Worm (Caenorhabditis elegans) whole organism, L1 larva: Measurements from ENCODE around the gene F17E5.2.
A peak's percentile ranks its signal among the peaks of the same experiment; 100 is the strongest.

Source experiments
- C04F5.9 ChIP-seq: sonication (generic microtip); optimal IDR thresholded peaks from 2 replicates; lab custom pipeline; 2016; ENCODE audit warnings: missing genetic modification characterization, missing compliant biosample characterization
- C16A3.4 ChIP-seq: fragments of 150-350 bp; optimal IDR thresholded peaks from 2 replicates; lab custom pipeline; 2014; ENCODE audit warnings: missing biosample characterization, missing genetic modification characterization
- Y116A8C.19 ChIP-seq: sonication (generic microtip); optimal IDR thresholded peaks from 2 replicates; lab custom pipeline; 2016; ENCODE audit warnings: missing compliant biosample characterization, missing genetic modification characterization, borderline replicate concordance
- aha-1 ChIP-seq: fragments of 150-350 bp; optimal IDR thresholded peaks from 2 replicates; lab custom pipeline; 2014; ENCODE audit warnings: missing biosample characterization, missing genetic modification characterization
- aly-2 ChIP-seq: fragments of 150-350 bp; optimal IDR thresholded peaks from 2 replicates; lab custom pipeline; 2014; ENCODE audit warnings: missing biosample characterization, missing genetic modification characterization
- ama-1 ChIP-seq: fragments of 150-350 bp; optimal IDR thresholded peaks from 2 replicates; lab custom pipeline; 2014
- blmp-1 ChIP-seq: fragments of 150-350 bp; optimal IDR thresholded peaks from 2 replicates; lab custom pipeline; 2014; ENCODE audit warnings: missing biosample characterization, missing genetic modification characterization
- ceh-8 ChIP-seq: fragments of 200-800 bp; sonication (Bioruptor generic); optimal IDR thresholded peaks from 2 replicates; lab custom pipeline; 2018; ENCODE audit warnings: mild to moderate bottlenecking, missing genetic modification characterization, moderate library complexity, missing compliant biosample characterization
- ceh-82 ChIP-seq, 3 experiments: fragments of 150-350 bp in 1 of 3; sonication (generic microtip) in 2 of 3; optimal IDR thresholded peaks; 2 replicates each; lab custom pipeline; 2014 to 2017; ENCODE audit warnings: missing biosample characterization in 3 of 3, missing genetic modification characterization in 3 of 3
- ceh-88 ChIP-seq: fragments of 200-800 bp; sonication (Bioruptor generic); IDR thresholded peaks from 2 replicates; pipeline ENCODE4 v1.3.6; 2022; ENCODE audit warnings: missing genetic modification characterization, missing compliant biosample characterization
- ceh-90 ChIP-seq: sonication (generic microtip); optimal IDR thresholded peaks from 2 replicates; lab custom pipeline; 2016; ENCODE audit warnings: missing genetic modification characterization, missing compliant biosample characterization
- ces-1 ChIP-seq: fragments of 150-350 bp; optimal IDR thresholded peaks from 2 replicates; lab custom pipeline; 2014; ENCODE audit warnings: missing biosample characterization, missing genetic modification reagents, missing genetic modification characterization
- efl-1 ChIP-seq, 4 experiments: fragments of 150-350 bp; optimal IDR thresholded peaks in 3 of 4; peaks in 1 of 4; 1 replicate in 1 of 4; 2 replicates in 3 of 4; lab custom pipeline; 2014; ENCODE audit warnings: missing biosample characterization in 2 of 4, missing genetic modification characterization in 2 of 4, missing genetic modification reagents in 2 of 4
- efl-3 ChIP-seq: fragments of 200-800 bp; sonication (Bioruptor generic); optimal IDR thresholded peaks from 2 replicates; lab custom pipeline; 2018; ENCODE audit warnings: mild to moderate bottlenecking, missing genetic modification characterization, missing compliant biosample characterization
- egl-13 ChIP-seq: sonication (generic microtip); optimal IDR thresholded peaks from 2 replicates; lab custom pipeline; 2016; ENCODE audit warnings: missing genotype, missing genetic modification reagents, missing genetic modification characterization, missing compliant biosample characterization
- elt-2 ChIP-seq: sonication (generic microtip); optimal IDR thresholded peaks from 2 replicates; lab custom pipeline; 2016; ENCODE audit warnings: missing genetic modification characterization, mild to moderate bottlenecking, inconsistent platforms, missing compliant biosample characterization, missing genetic modification reagents
- elt-3 ChIP-seq, 6 experiments: fragments of 150-350 bp in 1 of 6; sonication (generic microtip); optimal IDR thresholded peaks; 2 replicates each; lab custom pipeline; 2017 to 2018; ENCODE audit warnings: missing biosample characterization in 6 of 6, missing genetic modification characterization in 6 of 6, inconsistent platforms in 1 of 6
- ets-5 ChIP-seq: fragments of 200-800 bp; sonication (Bioruptor generic); IDR thresholded peaks from 2 replicates; pipeline ENCODE4 v1.3.6; 2022; ENCODE audit warnings: missing genetic modification characterization, missing compliant biosample characterization
- fkh-10 ChIP-seq: sonication (generic microtip); optimal IDR thresholded peaks from 2 replicates; lab custom pipeline; 2017; ENCODE audit warnings: missing biosample characterization, missing genetic modification reagents, missing genetic modification characterization
- fos-1 ChIP-seq: fragments of 150-350 bp; optimal IDR thresholded peaks from 2 replicates; lab custom pipeline; 2014; ENCODE audit warnings: missing biosample characterization, missing genetic modification characterization
- grh-1 ChIP-seq: fragments of 200-800 bp; sonication (Bioruptor generic); IDR thresholded peaks from 2 replicates; pipeline ENCODE4 v1.3.6; 2022; ENCODE audit warnings: missing genetic modification reagents, missing genetic modification characterization, missing compliant biosample characterization
- hlh-17 ChIP-seq: fragments of 200-800 bp; sonication (Bioruptor generic); optimal IDR thresholded peaks from 2 replicates; lab custom pipeline; 2018; ENCODE audit warnings: missing genetic modification characterization, mild to moderate bottlenecking, missing compliant biosample characterization, moderate library complexity, borderline replicate concordance
- hlh-4 ChIP-seq: sonication (generic microtip); optimal IDR thresholded peaks from 2 replicates; lab custom pipeline; 2016; ENCODE audit warnings: mild to moderate bottlenecking, missing genetic modification characterization, missing compliant biosample characterization
- hpl-2 ChIP-seq: fragments of 150-350 bp; optimal IDR thresholded peaks from 2 replicates; lab custom pipeline; 2014; ENCODE audit warnings: missing biosample characterization, missing genetic modification reagents, missing genetic modification characterization
- irx-1 ChIP-seq: sonication (generic microtip); optimal IDR thresholded peaks from 2 replicates; lab custom pipeline; 2016; ENCODE audit warnings: missing genetic modification characterization, missing compliant biosample characterization
- jun-1 ChIP-seq: fragments of 150-350 bp; optimal IDR thresholded peaks from 2 replicates; lab custom pipeline; 2014; ENCODE audit warnings: missing biosample characterization, missing genetic modification reagents, missing genetic modification characterization
- lin-14 ChIP-seq: fragments of 200-800 bp; sonication (Bioruptor generic); optimal IDR thresholded peaks from 2 replicates; lab custom pipeline; 2018; ENCODE audit warnings: mild to moderate bottlenecking, missing genetic modification characterization, moderate library complexity, missing compliant biosample characterization
- lin-15B ChIP-seq: fragments of 150-350 bp; sonication (generic microtip); optimal IDR thresholded peaks from 3 replicates; lab custom pipeline; 2014; ENCODE audit warnings: missing biosample characterization, missing genetic modification characterization
- lin-39 ChIP-seq: fragments of 150-350 bp; optimal IDR thresholded peaks from 2 replicates; lab custom pipeline; 2014; ENCODE audit warnings: missing biosample characterization, missing genetic modification reagents, missing genetic modification characterization
- lir-3 ChIP-seq: sonication (generic microtip); optimal IDR thresholded peaks from 2 replicates; lab custom pipeline; 2016; ENCODE audit warnings: mild to moderate bottlenecking, missing genetic modification characterization, moderate library complexity, missing compliant biosample characterization; ENCODE audit not compliant: poor library complexity
- lsy-2 ChIP-seq, 2 experiments: fragments of 150-350 bp; optimal IDR thresholded peaks; 2 replicates each; lab custom pipeline; 2014; ENCODE audit warnings: missing biosample characterization in 2 of 2, missing genetic modification characterization in 2 of 2
- mab-9 ChIP-seq: fragments of 200-800 bp; sonication (Bioruptor generic); IDR thresholded peaks from 2 replicates; pipeline ENCODE4 v1.3.6; 2022; ENCODE audit warnings: missing genetic modification reagents, missing genetic modification characterization, missing compliant biosample characterization
- mef-2 ChIP-seq: fragments of 150-350 bp; optimal IDR thresholded peaks from 2 replicates; lab custom pipeline; 2014; ENCODE audit warnings: missing biosample characterization, missing genetic modification characterization
- mep-1 ChIP-seq: fragments of 150-350 bp; optimal IDR thresholded peaks from 2 replicates; lab custom pipeline; 2014; ENCODE audit warnings: missing biosample characterization, missing genetic modification characterization
- nhr-11 ChIP-seq: fragments of 150-350 bp; optimal IDR thresholded peaks from 2 replicates; lab custom pipeline; 2014; ENCODE audit warnings: missing biosample characterization, missing genetic modification characterization
- nhr-12 ChIP-seq: sonication (generic microtip); optimal IDR thresholded peaks from 2 replicates; lab custom pipeline; 2017; ENCODE audit warnings: missing biosample characterization, missing genetic modification characterization
- nhr-19 ChIP-seq: fragments of 200-800 bp; sonication (Bioruptor generic); conservative IDR thresholded peaks from 2 replicates; pipeline ENCODE4 v1.3.6; 2022; ENCODE audit warnings: missing genetic modification characterization, missing compliant biosample characterization
- nhr-76 ChIP-seq: sonication (generic microtip); optimal IDR thresholded peaks from 2 replicates; lab custom pipeline; 2017; ENCODE audit warnings: missing biosample characterization, missing genetic modification characterization
- nhr-85 ChIP-seq: sonication (generic microtip); peaks from one replicate; lab custom pipeline; 2016; ENCODE audit warnings: missing genetic modification characterization, inconsistent platforms, missing compliant biosample characterization
- nhr-90 ChIP-seq: sonication (generic microtip); optimal IDR thresholded peaks from 2 replicates; lab custom pipeline; 2016; ENCODE audit warnings: mild to moderate bottlenecking, missing genetic modification characterization, missing compliant biosample characterization; ENCODE audit not compliant: poor library complexity
- pag-3 ChIP-seq: sonication (generic microtip); optimal IDR thresholded peaks from 2 replicates; lab custom pipeline; 2017; ENCODE audit warnings: missing genetic modification characterization, mild to moderate bottlenecking, missing compliant biosample characterization, antibody characterized with exemption, borderline replicate concordance; ENCODE audit not compliant: insufficient read depth
- pax-3 ChIP-seq: fragments of 200-800 bp; sonication (Bioruptor generic); optimal IDR thresholded peaks from 2 replicates; lab custom pipeline; 2018; ENCODE audit warnings: mild to moderate bottlenecking, missing genetic modification characterization, moderate library complexity, missing compliant biosample characterization
- pqm-1 ChIP-seq: sonication (generic microtip); optimal IDR thresholded peaks from 3 replicates; lab custom pipeline; 2017; ENCODE audit warnings: missing biosample characterization, missing genetic modification characterization
- snpc-4 ChIP-seq: fragments of 150-350 bp; optimal IDR thresholded peaks from 2 replicates; lab custom pipeline; 2014; ENCODE audit warnings: missing biosample characterization, missing genetic modification characterization
- snu-23 ChIP-seq: sonication (generic microtip); optimal IDR thresholded peaks from 2 replicates; lab custom pipeline; 2016; ENCODE audit warnings: missing genetic modification characterization, missing compliant biosample characterization
- tbx-2 ChIP-seq: sonication (generic microtip); optimal IDR thresholded peaks from 2 replicates; lab custom pipeline; 2016; ENCODE audit warnings: missing genetic modification characterization, missing compliant biosample characterization
- unc-62 ChIP-seq: fragments of 150-350 bp; optimal IDR thresholded peaks from 2 replicates; lab custom pipeline; 2014; ENCODE audit warnings: missing biosample characterization, missing genetic modification reagents, missing genetic modification characterization
- unc-98 ChIP-seq: fragments of 200-800 bp; sonication (Bioruptor generic); IDR thresholded peaks from 2 replicates; pipeline ENCODE4 v1.3.6; 2022; ENCODE audit warnings: missing genetic modification characterization, missing compliant biosample characterization
- vab-15 ChIP-seq: sonication (generic microtip); optimal IDR thresholded peaks from 2 replicates; lab custom pipeline; 2017; ENCODE audit warnings: missing genotype, mild to moderate bottlenecking, missing genetic modification characterization, missing compliant biosample characterization
- zag-1 ChIP-seq: fragments of 150-350 bp; optimal IDR thresholded peaks from 2 replicates; lab custom pipeline; 2014; ENCODE audit warnings: missing biosample characterization, missing genetic modification characterization

The F17E5.2 gene

ce11 chrX:12422580-12422979 lies 28.5 kb downstream of the F17E5.2 start (continued):
- TF ChIP-seq hlh-4 (tag; lab: Kevin White, UChicago) = no peak
- no peak for TF ChIP-seq elt-2 (tag; lab: Kevin White, UChicago)
- no peak for TF ChIP-seq C04F5.9 (tag; lab: Kevin White, UChicago)
- no peak for TF ChIP-seq mab-9 (GFP tag; lab: Robert Waterston, UW)
- TF ChIP-seq vab-15 (tag; lab: Kevin White, UChicago) = no peak
- no peak for TF ChIP-seq hpl-2
- no peak for TF ChIP-seq unc-98 (GFP tag; lab: Robert Waterston, UW)
- no peak for TF ChIP-seq Y116A8C.19 (tag; lab: Kevin White, UChicago)
- no peak for TF ChIP-seq ceh-88
- no peak for TF ChIP-seq lin-39 (tag; lab: Kevin White, UChicago)
- peak; percentile 20 for TF ChIP-seq tbx-2
- TF ChIP-seq zag-1 = no peak
- TF ChIP-seq nhr-85 (tag; lab: Kevin White, UChicago) = peak; percentile 87
- no peak for TF ChIP-seq fos-1 (tag; lab: Kevin White, UChicago)
- TF ChIP-seq egl-13 (tag; lab: Kevin White, UChicago) = no peak
- TF ChIP-seq aha-1 (tag; lab: Kevin White, UChicago) = no peak
- TF ChIP-seq grh-1 (GFP tag; lab: Robert Waterston, UW) = peak; percentile 88
- no peak for TF ChIP-seq efl-3
- TF ChIP-seq efl-1 (optimal IDR thresholded peaks at IDR 0.05; lab: Kevin White, UChicago) = no peak
- TF ChIP-seq efl-1 (GFP tag; optimal IDR thresholded peaks at IDR 0.05 in 1 of 2; lab: Kevin White, UChicago) = no peak
- no peak for TF ChIP-seq hlh-17 (GFP tag; lab: Kevin White, UChicago)
- TF ChIP-seq nhr-12 (tag; lab: Kevin White, UChicago) = no peak
- no peak for TF ChIP-seq blmp-1
- no peak for TF ChIP-seq nhr-11 (tag; lab: Kevin White, UChicago)
- TF ChIP-seq elt-3 (tag; optimal IDR thresholded peaks at IDR 0.05; lab: Kevin White, UChicago) = peak in 3 of 6 experiments; percentile 25 to 50 (median 38)
- TF ChIP-seq snu-23 = peak; percentile 23
- TF ChIP-seq lsy-2 (tag; optimal IDR thresholded peaks at IDR 0.05; lab: Kevin White, UChicago) = no peak
- TF ChIP-seq ces-1 (GFP tag; lab: Kevin White, UChicago) = no peak
- no peak for TF ChIP-seq ceh-8 (GFP tag; lab: Kevin White, UChicago)
- no peak for TF ChIP-seq mef-2 (tag; lab: Kevin White, UChicago)
- no peak for TF ChIP-seq ets-5 (GFP tag; lab: Robert Waterston, UW)

- TF ChIP-seq vab-15 (tag; lab: Kevin White, UChicago) (no peak), C16A3.4 (tag; lab: Kevin White, UChicago) (no peak), snpc-4 (tag; lab: Kevin White, UChicago) (no peak), aly-2 (tag; lab: Kevin White, UChicago) (no peak), lin-14 (GFP tag; lab: Kevin White, UChicago) (peak; percentile 62), ama-1 (lab: Kevin White, UChicago) (no peak), nhr-11 (tag; lab: Kevin White, UChicago) (no peak), fkh-10 (GFP tag; lab: Kevin White, UChicago) (no peak), pax-3 (tag; lab: Kevin White, UChicago) (no peak), lin-15B (no peak), ceh-90 (tag; lab: Kevin White, UChicago) (no peak), unc-62 (GFP tag; lab: Kevin White, UChicago) (no peak), ces-1 (GFP tag; lab: Kevin White, UChicago) (no peak), hlh-17 (GFP tag; lab: Kevin White, UChicago) (no peak), mab-9 (GFP tag; lab: Robert Waterston, UW) (no peak), nhr-90 (tag; lab: Kevin White, UChicago) (peak; percentile 36), lin-39 (tag; lab: Kevin White, UChicago) (no peak), ets-5 (GFP tag; lab: Robert Waterston, UW) (no peak), jun-1 (tag; lab: Kevin White, UChicago) (no peak), irx-1 (tag; lab: Kevin White, UChicago) (no peak), lir-3 (tag; lab: Kevin White, UChicago) (no peak), nhr-76 (no peak), mef-2 (tag; lab: Kevin White, UChicago) (no peak), nhr-85 (tag; lab: Kevin White, UChicago) (peak; percentile 87), aha-1 (tag; lab: Kevin White, UChicago) (no peak), nhr-19 (peak; percentile 34), mep-1 (tag; lab: Kevin White, UChicago) (no peak), pqm-1 (tag; lab: Kevin White, UChicago) (no peak), Y116A8C.19 (tag; lab: Kevin White, UChicago) (no peak), lsy-2 (tag; optimal IDR thresholded peaks at IDR 0.05; lab: Kevin White, UChicago) (no peak), ceh-82 (tag; optimal IDR thresholded peaks at IDR 0.05; lab: Kevin White, UChicago) (no peak), pag-3 (no peak), snu-23 (peak; percentile 33)
These were observed 31.4 kb downstream of the F17E5.2 start, which contains the start of gene T24D3.2 for ce11 chrX:12425427-12425826. T24D3.2 (plus strand) TSS chrX:12425730.
